Fruit fly (Drosophila melanogaster) ovary, adult (tissue): ENCODE measurements around the gene Pbp95.
"Not testable (repeated sequence)": the region's sequence is repeated elsewhere in the genome, so short reads cannot be mapped to it uniquely, and the experiment has no call there.

Source experiments
- CG17801 ChIP-seq: fragments of 200-800 bp; optimal IDR thresholded peaks from 2 replicates; lab custom pipeline; 2019; ENCODE audit warnings: missing biosample characterization, mild to moderate bottlenecking, missing genetic modification characterization, moderate library complexity; ENCODE audit not compliant: partially characterized antibody

Gene Pbp95

dm6 chr3R:8030151-8030899, 16.7 kb downstream of the Pbp95 start, which contains the start of the genes CG10903 and CG2747:
Gene CG10903, plus strand, starts transcription at chr3R:8030411.
Gene CG2747, minus strand, starts transcription at chr3R:8030790.
- TF ChIP-seq CG17801 (GFP tag; lab: Kevin White, UChicago), result peak; percentile 28

- peak; percentile 32 for TF ChIP-seq CG17801 (GFP tag; lab: Kevin White, UChicago)
These were observed 19.4 kb downstream of the Pbp95 start, which contains the start of the genes CG11035 and unc-45 for dm6 chr3R:8032923-8033478. Gene CG11035, minus strand, starts transcription at chr3R:8033009. Gene unc-45, plus strand, starts transcription at chr3R:8033301.

- no peak for TF ChIP-seq CG17801 (GFP tag; lab: Kevin White, UChicago)
These were observed 24.3 kb downstream of the Pbp95 start for dm6 chr3R:8037896-8038295.

dm6 chr3R:8038927-8039326, 25.3 kb downstream of the Pbp95 start:
- no peak for TF ChIP-seq CG17801 (GFP tag; lab: Kevin White, UChicago)

DNA sequence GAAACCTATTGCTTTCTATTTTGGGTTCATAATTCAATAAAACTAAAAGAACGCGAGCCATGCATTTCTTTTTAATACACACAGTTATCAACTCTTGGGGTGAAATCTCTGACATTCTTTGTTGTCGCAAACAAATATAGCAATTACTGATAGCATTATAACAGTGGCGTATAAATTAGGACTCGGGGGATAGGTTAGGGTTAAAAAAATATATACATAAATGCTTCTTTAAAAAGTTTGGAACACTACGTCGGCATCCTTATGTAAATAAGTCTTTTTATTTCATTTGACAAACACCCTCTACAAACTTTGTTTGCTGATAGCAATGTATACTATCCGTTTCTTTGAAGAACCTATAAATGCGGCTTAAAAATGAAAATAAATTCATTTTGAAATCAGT, 27.3 kb downstream of the Pbp95 start, which contains the start of gene CG43060:
Gene CG43060 (plus strand): TSS at position 382 of the 400 bp plus-strand sequence.
- no peak for TF ChIP-seq CG17801 (GFP tag; lab: Kevin White, UChicago)

DNA sequence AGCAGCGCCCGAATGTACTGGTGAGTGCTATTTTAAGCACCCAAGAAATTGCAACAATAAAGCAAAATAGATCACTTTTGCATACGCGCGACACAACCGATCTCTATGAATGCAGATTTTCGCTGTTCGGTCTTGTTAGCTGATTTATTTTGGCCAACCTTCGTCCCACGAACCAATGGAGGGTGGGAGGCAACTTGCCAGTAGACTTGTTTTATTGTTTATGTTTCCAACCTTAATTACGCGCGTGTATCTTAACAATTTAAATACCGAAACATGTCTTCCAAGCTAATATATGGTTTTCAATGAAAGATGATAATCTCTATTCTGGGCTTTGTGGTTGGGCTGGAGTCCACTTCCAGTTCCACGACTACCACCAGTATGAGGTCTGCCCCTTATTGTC, 35.3 kb downstream of the Pbp95 start, which contains the start of gene CG43618:
Gene CG43618 (plus strand): TSS at position 301 of the 400 bp plus-strand sequence.
- TF ChIP-seq CG17801 (GFP tag; lab: Kevin White, UChicago), result not testable (repeated sequence)

dm6 chr3R:8049373-8049772, 35.8 kb downstream of the Pbp95 start, which contains the start of gene CG43061:
Gene CG43061, plus strand, starts transcription at chr3R:8049673.
- TF ChIP-seq CG17801 (GFP tag; lab: Kevin White, UChicago), result not testable (repeated sequence)

DNA sequence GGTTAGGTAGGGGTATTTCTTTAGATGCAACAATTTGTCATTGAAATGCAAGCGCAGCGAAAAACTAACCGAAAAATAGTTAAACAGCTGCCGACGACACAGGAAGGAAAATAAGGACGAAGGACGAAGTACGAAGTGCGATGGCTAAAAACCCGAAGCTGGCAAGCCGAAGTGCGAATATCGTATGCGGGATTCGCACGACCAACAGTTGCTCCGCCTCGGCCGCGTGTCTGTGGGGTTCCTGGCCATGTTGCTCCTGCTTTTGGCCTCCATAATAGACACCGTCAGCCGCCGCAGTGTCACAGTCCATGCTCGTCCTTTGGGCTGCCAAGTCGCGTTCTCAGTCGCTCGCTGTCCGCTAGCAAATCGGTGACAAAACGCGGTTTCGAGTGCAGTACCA, 45.4 kb downstream of the Pbp95 start, which contains the start of gene mAChR-B:
Gene mAChR-B (plus strand): TSS at position 301 of the 400 bp plus-strand sequence.
- TF ChIP-seq CG17801 (GFP tag; lab: Kevin White, UChicago), result no peak
